Fruit fly (Drosophila melanogaster): Measurements from ENCODE around the gene Obp73a.

DNA sequence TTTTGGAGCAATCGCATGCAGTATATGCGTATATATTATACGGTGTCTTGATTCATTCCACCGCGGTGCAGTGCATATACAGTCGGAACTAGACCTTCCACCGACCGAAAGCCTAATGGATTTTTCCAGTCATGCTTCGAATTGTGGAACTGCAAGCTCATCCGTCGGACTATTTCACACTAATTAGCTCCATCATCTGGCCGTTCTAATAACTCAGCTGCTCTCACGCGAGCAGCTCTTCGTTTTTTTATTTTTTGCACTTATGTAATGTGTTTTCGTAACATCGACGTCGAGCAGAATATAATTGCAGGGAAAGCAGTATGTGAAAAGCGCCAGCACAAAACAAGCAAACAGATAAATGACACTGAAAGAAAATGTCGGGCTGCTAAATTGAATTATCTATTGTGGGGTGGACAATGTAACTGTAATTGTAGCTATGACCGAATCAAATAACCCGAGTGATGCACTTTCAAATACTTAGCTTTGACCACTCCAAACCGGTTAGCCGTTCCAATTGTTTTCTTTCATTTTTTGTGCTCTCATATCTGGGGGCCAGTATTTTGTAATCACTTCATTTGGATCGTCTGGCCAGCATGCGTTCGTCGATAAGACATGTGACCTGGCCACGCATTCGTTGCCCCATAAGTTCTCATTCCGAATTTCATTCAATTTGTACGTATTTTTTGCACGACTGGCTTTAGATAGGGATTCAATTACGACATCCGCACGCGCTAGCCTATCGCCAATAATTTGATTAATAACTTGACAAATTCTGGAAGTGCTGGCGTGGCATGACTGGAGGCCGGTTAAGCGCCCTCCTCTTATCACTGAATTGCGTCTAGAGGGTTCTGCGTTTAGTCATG lies 13.6 kb downstream of the Obp73a start, which contains the start of gene Cpr73D:
- TF ChIP-seq Dll (optimal IDR thresholded peaks at IDR 0.05) (no peak), pan (optimal IDR thresholded peaks at IDR 0.05) (no peak)

All from whole organism.